Worm (Caenorhabditis elegans) whole organism, L1 larva: Measurements from ENCODE around the gene cyp-34A10.

ENCODE experiments used
- blmp-1 ChIP-seq: fragments of 150-350 bp; optimal IDR thresholded peaks from 2 replicates; lab custom pipeline; 2014; ENCODE audit warnings: missing biosample characterization, missing genetic modification characterization
- fkh-10 ChIP-seq: sonication (generic microtip); optimal IDR thresholded peaks from 2 replicates; lab custom pipeline; 2017; ENCODE audit warnings: missing biosample characterization, missing genetic modification reagents, missing genetic modification characterization
- lin-35 ChIP-seq, 2 experiments: fragments of 150-350 bp; optimal IDR thresholded peaks; 2 replicates each; lab custom pipeline; 2014; ENCODE audit warnings: missing biosample characterization in 2 of 2, missing genetic modification characterization in 2 of 2, missing genetic modification reagents in 2 of 2
- pag-3 ChIP-seq: sonication (generic microtip); optimal IDR thresholded peaks from 2 replicates; lab custom pipeline; 2017; ENCODE audit warnings: missing genetic modification characterization, mild to moderate bottlenecking, missing compliant biosample characterization, antibody characterized with exemption, borderline replicate concordance; ENCODE audit not compliant: insufficient read depth

DNA sequence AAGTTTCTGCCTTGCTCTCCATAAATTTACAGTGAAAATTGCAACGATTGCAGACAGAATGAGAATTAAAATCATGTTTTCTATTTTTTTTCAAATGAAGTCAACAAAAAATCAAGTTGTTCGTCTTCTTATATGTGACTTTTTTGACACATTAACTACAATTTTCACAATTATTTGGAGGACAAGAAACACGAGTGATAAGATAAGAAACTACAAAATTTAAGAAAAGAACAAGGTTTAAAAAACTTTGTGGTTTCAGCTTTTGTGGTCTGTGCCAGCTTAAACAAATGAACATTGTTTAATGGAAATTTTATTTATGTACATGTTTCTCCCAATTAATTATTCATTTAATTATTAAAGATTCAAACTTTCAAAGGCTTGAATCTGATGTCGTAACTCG, 2.4 kb downstream of the cyp-34A10 start, which contains the start of gene cyp-34A9:
- no peak for TF ChIP-seq pag-3 (tag; lab: Kevin White, UChicago)
- TF ChIP-seq blmp-1 (tag; lab: Kevin White, UChicago): no peak
- peak in 1 of 2 experiments; percentile 14 for TF ChIP-seq lin-35 (GFP tag; optimal IDR thresholded peaks at IDR 0.05; lab: Kevin White, UChicago)
- no peak for TF ChIP-seq fkh-10 (GFP tag; lab: Kevin White, UChicago)
